Fruit fly (Drosophila melanogaster): ENCODE results near the gene qua.

qua gene

DNA sequence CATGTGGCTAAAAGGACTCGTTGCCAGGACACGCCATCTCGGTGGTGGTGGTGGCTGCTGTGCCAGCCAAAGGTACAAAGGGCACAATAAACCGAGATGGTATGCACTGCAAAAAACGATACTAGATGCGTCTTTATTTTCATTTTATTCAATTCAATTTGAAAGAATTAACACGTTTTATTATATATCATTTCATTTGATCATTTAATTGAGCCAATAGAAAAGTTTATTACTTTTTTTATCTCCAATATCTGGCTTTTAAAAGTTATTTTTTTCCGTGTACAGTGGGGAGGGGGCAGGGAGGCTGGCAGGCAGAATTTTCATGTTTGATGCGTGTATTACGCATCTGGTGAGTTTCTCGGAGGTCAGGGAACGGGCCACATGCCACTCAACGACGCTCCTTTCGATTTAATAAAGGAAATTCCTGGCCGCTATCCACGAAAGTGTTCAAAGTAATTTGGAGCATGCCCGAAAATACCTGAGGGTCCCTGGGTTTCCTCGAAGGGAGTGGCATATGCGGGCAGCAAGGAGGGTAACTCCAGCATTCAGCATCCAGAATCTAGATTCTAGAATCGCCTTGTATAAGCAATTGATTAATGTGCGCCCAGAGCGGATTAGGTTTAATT, 17.2 kb upstream of the qua start:
- TF ChIP-seq CG8159 (tag; optimal IDR thresholded peaks at IDR 0.05): peak; percentile 75
- peak; percentile 15 for TF ChIP-seq CG34367 (tag; optimal IDR thresholded peaks at IDR 0.05)
- TF ChIP-seq rn (GFP tag; IDR thresholded peaks at IDR 0.05): no peak
- TF ChIP-seq CG14655 (GFP tag; optimal IDR thresholded peaks at IDR 0.05): peak; percentile 8
- no peak for TF ChIP-seq CG12605 (GFP tag; IDR thresholded peaks at IDR 0.05)
- no peak for TF ChIP-seq gl (tag; optimal IDR thresholded peaks at IDR 0.05)
- no peak for TF ChIP-seq Snoo (tag; optimal IDR thresholded peaks at IDR 0.05)
- TF ChIP-seq CG4496 (GFP tag; IDR thresholded peaks at IDR 0.05): no peak
- no peak for TF ChIP-seq CG9948 (tag; optimal IDR thresholded peaks at IDR 0.05)
- no peak for TF ChIP-seq CG15710 (tag; optimal IDR thresholded peaks at IDR 0.05)
- TF ChIP-seq Pif1A (GFP tag; optimal IDR thresholded peaks at IDR 0.05): peak; percentile 25
- TF ChIP-seq CG13204 (GFP tag; optimal IDR thresholded peaks at IDR 0.05): no peak
- TF ChIP-seq fd96Ca (GFP tag; IDR thresholded peaks at IDR 0.05): no peak
- TF ChIP-seq Pif1B (GFP tag; optimal IDR thresholded peaks at IDR 0.05): peak; percentile 19
- no peak for TF ChIP-seq D1 (tag; optimal IDR thresholded peaks at IDR 0.05)
- no peak for TF ChIP-seq CG17806 (tag; optimal IDR thresholded peaks at IDR 0.05)
- no peak for TF ChIP-seq Ets98B (GFP tag; IDR thresholded peaks at IDR 0.05)
- no peak for TF ChIP-seq CG8301 (tag; optimal IDR thresholded peaks at IDR 0.05)
- no peak for TF ChIP-seq CG10348 (GFP tag; IDR thresholded peaks at IDR 0.05)
- TF ChIP-seq CG32121 (GFP tag; IDR thresholded peaks at IDR 0.05): no peak
- no peak for TF ChIP-seq EcR (GFP tag; optimal IDR thresholded peaks at IDR 0.05)

DNA sequence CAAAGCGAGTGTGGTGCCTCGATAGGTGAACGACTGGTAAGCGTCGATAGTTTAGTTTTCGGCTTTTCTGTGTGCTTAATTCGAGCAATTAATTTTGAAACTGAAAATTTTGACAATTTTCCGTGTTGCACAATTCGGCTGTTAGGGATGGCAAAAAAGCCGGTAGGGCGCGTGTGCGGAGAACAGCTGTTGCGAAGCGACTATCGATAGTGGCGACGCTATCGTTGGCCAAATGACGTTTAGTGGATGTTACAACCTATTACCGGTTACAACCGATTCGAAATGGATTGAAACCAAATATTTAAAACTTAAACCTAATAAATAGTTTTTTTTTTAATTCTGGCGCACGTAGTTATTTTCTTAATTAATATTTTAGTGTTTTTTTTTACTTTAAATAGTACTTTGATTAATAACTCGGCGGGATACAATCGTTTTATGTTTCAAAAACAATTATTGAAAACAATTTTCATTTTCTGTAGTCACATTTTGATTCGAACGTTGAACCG, 4.0 kb upstream of the qua start, which contains the start of the genes mEFTs and Dhc36C:
TSS of gene mEFTs (minus strand) at position 161 of the 506 bp plus-strand sequence.
TSS of gene Dhc36C (plus strand) at position 456 of the 506 bp plus-strand sequence.
- TF ChIP-seq CG15710 (tag; optimal IDR thresholded peaks at IDR 0.05): no peak

DNA sequence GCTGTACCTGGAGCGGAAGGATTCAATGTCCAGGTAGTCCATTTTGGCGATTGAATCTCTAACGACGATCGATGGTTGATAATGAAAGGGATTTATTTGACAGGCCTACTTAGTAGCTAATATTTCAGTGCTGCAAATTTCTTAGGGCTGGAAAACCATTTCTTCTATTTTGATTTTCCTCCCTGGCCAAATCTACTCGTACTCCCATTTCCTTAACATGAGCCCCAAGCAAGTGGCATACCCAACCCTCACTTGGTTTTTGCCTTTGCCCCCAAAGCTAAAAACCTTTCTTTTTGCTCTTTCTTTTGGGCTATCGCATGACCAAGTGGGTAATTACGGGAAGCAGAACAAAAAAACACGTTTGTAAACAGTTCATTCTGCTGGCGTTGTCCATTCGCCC, 1.7 kb upstream of the qua start, which contains the start of gene CG15142:
TSS of gene CG15142 (minus strand) at position 101 of the 400 bp plus-strand sequence.
- TF ChIP-seq CG32121 (GFP tag; IDR thresholded peaks at IDR 0.05): no peak
- TF ChIP-seq CG15710 (tag; optimal IDR thresholded peaks at IDR 0.05): no peak
- TF ChIP-seq CG10348 (GFP tag; IDR thresholded peaks at IDR 0.05): no peak
- TF ChIP-seq CG17806 (tag; optimal IDR thresholded peaks at IDR 0.05): no peak
- TF ChIP-seq CG34367 (tag; optimal IDR thresholded peaks at IDR 0.05): no peak
- no peak for TF ChIP-seq CG4496 (GFP tag; IDR thresholded peaks at IDR 0.05)
- no peak for TF ChIP-seq CG12605 (GFP tag; IDR thresholded peaks at IDR 0.05)
- TF ChIP-seq EcR (GFP tag; optimal IDR thresholded peaks at IDR 0.05): no peak
- TF ChIP-seq fd96Ca (GFP tag; IDR thresholded peaks at IDR 0.05): no peak
- TF ChIP-seq CG13204 (GFP tag; optimal IDR thresholded peaks at IDR 0.05): no peak
- TF ChIP-seq CG8159 (tag; optimal IDR thresholded peaks at IDR 0.05): no peak
- TF ChIP-seq rn (GFP tag; IDR thresholded peaks at IDR 0.05): no peak
- no peak for TF ChIP-seq CG9948 (tag; optimal IDR thresholded peaks at IDR 0.05)
- no peak for TF ChIP-seq Pif1B (GFP tag; optimal IDR thresholded peaks at IDR 0.05)
- TF ChIP-seq gl (tag; optimal IDR thresholded peaks at IDR 0.05): no peak
- no peak for TF ChIP-seq CG14655 (GFP tag; optimal IDR thresholded peaks at IDR 0.05)
- TF ChIP-seq Snoo (tag; optimal IDR thresholded peaks at IDR 0.05): no peak

dm6 chr2L:17495759-17496158, 1.2 kb downstream of the qua start:
- TF ChIP-seq Snoo (tag; optimal IDR thresholded peaks at IDR 0.05) (no peak), CG17806 (tag; optimal IDR thresholded peaks at IDR 0.05) (no peak), CG9948 (tag; optimal IDR thresholded peaks at IDR 0.05) (no peak), CG13204 (GFP tag; optimal IDR thresholded peaks at IDR 0.05) (no peak), EcR (GFP tag; optimal IDR thresholded peaks at IDR 0.05) (no peak), CG8159 (tag; optimal IDR thresholded peaks at IDR 0.05) (no peak), CG15710 (tag; optimal IDR thresholded peaks at IDR 0.05) (no peak), CG34367 (tag; optimal IDR thresholded peaks at IDR 0.05) (no peak), CG12605 (GFP tag; IDR thresholded peaks at IDR 0.05) (no peak), Pif1B (GFP tag; optimal IDR thresholded peaks at IDR 0.05) (no peak)

dm6 chr2L:17492680-17493079, 4.3 kb downstream of the qua start:
- no peak for TF ChIP-seq CG17806 (tag; optimal IDR thresholded peaks at IDR 0.05)
- TF ChIP-seq CG32121 (GFP tag; IDR thresholded peaks at IDR 0.05): no peak
- no peak for TF ChIP-seq CG15710 (tag; optimal IDR thresholded peaks at IDR 0.05)
- TF ChIP-seq CG8159 (tag; optimal IDR thresholded peaks at IDR 0.05): no peak
- no peak for TF ChIP-seq CG9948 (tag; optimal IDR thresholded peaks at IDR 0.05)
- no peak for TF ChIP-seq CG10348 (GFP tag; IDR thresholded peaks at IDR 0.05)
- TF ChIP-seq rn (GFP tag; IDR thresholded peaks at IDR 0.05): no peak
- TF ChIP-seq Pif1B (GFP tag; optimal IDR thresholded peaks at IDR 0.05): no peak
- no peak for TF ChIP-seq D1 (tag; optimal IDR thresholded peaks at IDR 0.05)
- TF ChIP-seq EcR (GFP tag; optimal IDR thresholded peaks at IDR 0.05): no peak
- TF ChIP-seq Snoo (tag; optimal IDR thresholded peaks at IDR 0.05): no peak
- no peak for TF ChIP-seq CG13204 (GFP tag; optimal IDR thresholded peaks at IDR 0.05)
- TF ChIP-seq Ets98B (GFP tag; IDR thresholded peaks at IDR 0.05): no peak
- TF ChIP-seq CG34367 (tag; optimal IDR thresholded peaks at IDR 0.05): no peak
- TF ChIP-seq CG4496 (GFP tag; IDR thresholded peaks at IDR 0.05): no peak
- no peak for TF ChIP-seq fd96Ca (GFP tag; IDR thresholded peaks at IDR 0.05)
- TF ChIP-seq CG12605 (GFP tag; IDR thresholded peaks at IDR 0.05): no peak
- no peak for TF ChIP-seq Pif1A (GFP tag; optimal IDR thresholded peaks at IDR 0.05)
- no peak for TF ChIP-seq CG14655 (GFP tag; optimal IDR thresholded peaks at IDR 0.05)
- no peak for TF ChIP-seq CG8301 (tag; optimal IDR thresholded peaks at IDR 0.05)

DNA sequence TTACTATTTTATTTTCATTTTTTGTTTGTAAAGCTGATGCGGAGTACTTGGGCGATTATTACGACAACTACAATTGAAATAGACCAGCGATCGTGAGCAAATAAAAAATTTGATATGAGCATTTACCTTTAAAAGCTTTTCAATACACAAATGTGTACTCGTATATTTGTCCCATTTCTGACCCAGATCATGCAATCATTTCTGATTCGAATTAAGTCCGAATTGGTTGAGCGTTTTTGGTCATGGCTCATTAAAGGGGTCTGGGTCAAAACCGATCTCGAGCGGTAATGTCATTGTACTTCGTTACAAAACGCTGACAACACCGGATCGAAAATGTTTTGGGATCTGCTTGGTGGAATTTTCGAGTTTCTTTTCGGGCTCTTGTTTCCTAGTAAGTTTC, 10.7 kb downstream of the qua start, which contains the start of gene CG43220:
TSS of gene CG43220 (plus strand) at position 301 of the 400 bp plus-strand sequence.
- no peak for TF ChIP-seq CG10348 (GFP tag; IDR thresholded peaks at IDR 0.05)
- no peak for TF ChIP-seq Ets98B (GFP tag; IDR thresholded peaks at IDR 0.05)
- TF ChIP-seq CG13204 (GFP tag; optimal IDR thresholded peaks at IDR 0.05): no peak
- TF ChIP-seq fd96Ca (GFP tag; IDR thresholded peaks at IDR 0.05): no peak
- TF ChIP-seq CG12605 (GFP tag; IDR thresholded peaks at IDR 0.05): no peak
- TF ChIP-seq CG17806 (tag; optimal IDR thresholded peaks at IDR 0.05): no peak
- TF ChIP-seq CG32121 (GFP tag; IDR thresholded peaks at IDR 0.05): no peak
- TF ChIP-seq gl (tag; optimal IDR thresholded peaks at IDR 0.05): no peak
- TF ChIP-seq CG14655 (GFP tag; optimal IDR thresholded peaks at IDR 0.05): no peak
- TF ChIP-seq CG8159 (tag; optimal IDR thresholded peaks at IDR 0.05): no peak
- TF ChIP-seq rn (GFP tag; IDR thresholded peaks at IDR 0.05): no peak
- no peak for TF ChIP-seq CG8301 (tag; optimal IDR thresholded peaks at IDR 0.05)
- no peak for TF ChIP-seq Pif1B (GFP tag; optimal IDR thresholded peaks at IDR 0.05)
- no peak for TF ChIP-seq CG34367 (tag; optimal IDR thresholded peaks at IDR 0.05)
- TF ChIP-seq CG15710 (tag; optimal IDR thresholded peaks at IDR 0.05): no peak
- no peak for TF ChIP-seq D1 (tag; optimal IDR thresholded peaks at IDR 0.05)

All from whole organism, pupa.